Fruit fly (Drosophila melanogaster): ENCODE measurements around the gene JIL-1.

DNA sequence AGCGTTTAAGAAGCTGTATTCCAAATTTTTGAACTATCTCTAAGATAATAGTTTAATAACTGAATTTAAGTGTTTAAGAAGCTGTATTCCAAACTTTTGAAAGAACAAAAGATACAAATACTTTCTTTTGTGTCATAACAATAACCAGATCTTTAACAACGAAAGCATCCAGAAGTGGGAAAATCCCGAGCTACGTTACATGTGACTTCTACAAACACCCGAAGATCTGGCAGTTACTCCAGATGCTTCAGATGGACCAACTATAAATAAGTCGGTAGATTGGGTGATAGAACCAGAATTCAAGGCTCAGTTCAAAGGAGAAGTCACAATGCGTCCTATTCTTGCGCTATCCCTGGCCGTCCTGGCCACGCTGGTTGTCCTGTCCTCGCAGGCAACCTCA is 14.9 kb upstream of the JIL-1 start, which contains the start of gene CG12522:
- TF ChIP-seq EcR (GFP tag; optimal IDR thresholded peaks at IDR 0.05) = no peak
- TF ChIP-seq CG8478 (optimal IDR thresholded peaks at IDR 0.05) = no peak
- no peak for TF ChIP-seq usp (GFP tag; optimal IDR thresholded peaks at IDR 0.05)
